Worm (Caenorhabditis elegans): Measurements from ENCODE around the gene C41H7.2.
"Not testable (repeated sequence)": the region's sequence is repeated elsewhere in the genome, so short reads cannot be mapped to it uniquely, and the experiment has no call there.

- TF ChIP-seq lin-39 (tag; optimal IDR thresholded peaks at IDR 0.05); unc-39 (tag; optimal IDR thresholded peaks at IDR 0.05); tra-1 (GFP tag; IDR thresholded peaks at IDR 0.05); Y48G9A.11 (GFP tag; IDR thresholded peaks at IDR 0.05); ceh-82 (tag; optimal IDR thresholded peaks at IDR 0.05); lin-1 (GFP tag; IDR thresholded peaks at IDR 0.05); ztf-11 (tag; optimal IDR thresholded peaks at IDR 0.05); skn-1 (tag; optimal IDR thresholded peaks at IDR 0.05); T20F7.1 (GFP tag; optimal IDR thresholded peaks at IDR 0.05); dmd-9 (GFP tag; IDR thresholded peaks at IDR 0.05); snpc-4 (tag; optimal IDR thresholded peaks at IDR 0.05); ama-1 (optimal IDR thresholded peaks at IDR 0.05); nhr-76 (tag; optimal IDR thresholded peaks at IDR 0.05); unc-130 (GFP tag; optimal IDR thresholded peaks at IDR 0.05): not testable (repeated sequence)
Measured at ce11 chrII:3032480-3032879, 17.9 kb downstream of the C41H7.2 start, which contains the start of gene B0454.6.

All from whole organism, L4 larva.